Fruit fly (Drosophila melanogaster) whole organism, prepupa: ENCODE data around the gene Pura.

Experiments used
- CG10631 ChIP-seq: fragments of 200-800 bp; sonication (Bioruptor generic); optimal IDR thresholded peaks from 2 replicates; lab custom pipeline; 2016; ENCODE audit warnings: missing biosample characterization, missing genetic modification characterization
- CG16779 ChIP-seq: fragments of 200-800 bp; sonication (Bioruptor generic); optimal IDR thresholded peaks from 3 replicates; lab custom pipeline; 2017; ENCODE audit warnings: missing biosample characterization, mild to moderate bottlenecking, missing genetic modification characterization
- CG6163 ChIP-seq: fragments of 200-800 bp; sonication (Bioruptor generic); IDR thresholded peaks from 3 replicates; pipeline ENCODE4 v1.3.6; 2022; ENCODE audit warnings: missing biosample characterization, missing genetic modification characterization
- CG6276 ChIP-seq: fragments of 200-800 bp; sonication (Bioruptor generic); optimal IDR thresholded peaks from 2 replicates; lab custom pipeline; 2017; ENCODE audit warnings: missing biosample characterization, mild to moderate bottlenecking, missing genetic modification characterization
- Eip75B ChIP-seq: fragments of 200-800 bp; sonication (Bioruptor generic); optimal IDR thresholded peaks from 3 replicates; lab custom pipeline; 2016; ENCODE audit warnings: missing biosample characterization, missing genetic modification characterization
- Eip78C ChIP-seq: fragments of 200-800 bp; sonication (Bioruptor generic); peaks from one replicate; lab custom pipeline; 2016; ENCODE audit warnings: missing biosample characterization, missing genetic modification characterization
- pdm3 ChIP-seq: fragments of 200-800 bp; sonication (Bioruptor generic); optimal IDR thresholded peaks from 3 replicates; lab custom pipeline; 2016; ENCODE audit warnings: missing biosample characterization, missing genetic modification characterization
- ss ChIP-seq, 2 experiments: fragments of 200-800 bp; sonication (Bioruptor generic); optimal IDR thresholded peaks; 2 replicates in 1 of 2; 3 replicates in 1 of 2; lab custom pipeline; 2017 to 2018; ENCODE audit warnings: mild to moderate bottlenecking in 2 of 2, missing biosample characterization in 2 of 2, missing genetic modification characterization in 2 of 2, moderate library complexity in 1 of 2

DNA sequence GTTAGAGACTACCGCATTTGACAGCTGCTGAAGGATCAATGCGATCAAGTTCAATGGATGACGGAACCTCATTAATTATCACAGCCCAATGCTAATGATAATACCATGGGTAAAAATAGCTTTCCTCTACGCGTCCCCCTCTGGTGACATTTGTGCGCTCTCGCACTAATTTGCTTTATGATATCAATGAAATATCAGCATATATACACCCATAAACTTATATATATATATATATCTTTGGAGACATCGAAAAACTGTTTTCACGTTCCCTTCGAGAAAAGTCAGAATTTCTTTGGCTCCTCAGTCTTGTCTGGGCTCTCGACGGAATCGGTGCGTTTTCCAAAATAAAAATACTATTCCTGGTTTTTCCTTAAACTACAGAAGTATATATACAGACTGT lies 30.6 kb upstream of the Pura start, which contains the start of gene frac:
- TF ChIP-seq CG6276 (GFP tag; lab: Kevin White, UChicago) (no peak), Eip78C (GFP tag; lab: Kevin White, UChicago) (no peak), CG16779 (tag; lab: Kevin White, UChicago) (no peak), ss (GFP tag; optimal IDR thresholded peaks at IDR 0.05; lab: Kevin White, UChicago) (no peak), Eip75B (GFP tag; lab: Kevin White, UChicago) (no peak), CG10631 (GFP tag; lab: Kevin White, UChicago) (no peak), CG6163 (GFP tag; lab: Robert Waterston, UW) (no peak), pdm3 (GFP tag; lab: Kevin White, UChicago) (no peak)
